Fruit fly (Drosophila melanogaster): ENCODE measurements around the gene PpD3.
A peak's percentile ranks its signal among the peaks of the same experiment; 100 is the strongest.

PpD3 gene

DNA sequence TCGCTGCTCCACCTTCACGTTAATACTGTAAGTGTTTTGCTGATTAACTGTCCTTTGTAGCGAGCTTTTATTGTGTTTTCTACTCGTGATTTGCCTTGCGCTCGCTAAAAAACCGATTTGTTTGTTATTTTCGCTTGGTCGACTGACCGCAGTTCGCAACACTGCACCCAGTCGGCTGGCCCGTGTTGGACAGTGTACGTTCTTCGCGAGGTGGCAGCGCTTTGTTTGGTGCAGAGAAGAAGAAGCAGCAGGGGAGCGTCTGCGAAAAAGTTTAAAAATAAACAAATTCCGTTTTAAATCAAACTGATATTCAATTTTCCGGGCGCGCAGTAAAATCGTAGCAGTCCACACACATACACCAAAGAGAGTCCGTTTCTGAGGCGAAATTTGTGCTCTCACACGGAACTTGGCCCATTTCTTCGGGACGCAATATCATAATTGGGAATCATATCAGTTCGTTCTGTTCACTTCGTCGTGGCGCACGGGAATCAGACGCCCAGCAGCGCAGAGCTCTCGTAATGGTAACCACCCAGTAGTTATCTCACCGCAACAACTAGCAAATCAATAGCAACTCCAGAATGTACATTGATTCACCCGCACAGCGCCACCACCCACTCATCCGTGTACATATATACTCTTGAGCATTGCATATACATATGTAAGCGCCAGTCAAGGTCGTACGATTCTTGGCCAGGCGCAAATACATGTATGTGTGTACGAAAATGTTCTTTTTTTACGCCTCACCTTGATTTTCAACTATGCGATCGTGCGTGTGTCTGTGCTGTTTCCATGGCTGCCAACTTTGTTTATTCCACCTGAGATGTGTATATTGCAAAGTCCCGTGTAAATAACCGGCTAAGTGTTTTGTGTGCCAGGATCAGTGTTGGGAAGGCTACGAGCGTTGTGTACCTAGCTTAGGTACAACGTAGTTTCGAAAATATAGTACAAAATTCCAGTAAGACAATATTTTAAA is 20.2 kb downstream of the PpD3 start, which contains the start of gene Naa80 (continued):
- no peak for TF ChIP-seq CG10565 (GFP tag; optimal IDR thresholded peaks at IDR 0.05)
- TF ChIP-seq gsb (GFP tag; IDR thresholded peaks at IDR 0.05): no peak; the same call in 1 of the 2 replicates
- TF ChIP-seq dysf (GFP tag; IDR thresholded peaks at IDR 0.05): peak; percentile 51; the same call in 1 of the 3 replicates
- TF ChIP-seq CG31388 (GFP tag; optimal IDR thresholded peaks at IDR 0.05): no peak
- TF ChIP-seq CG9727 (GFP tag; optimal IDR thresholded peaks at IDR 0.05): peak; percentile 24
- TF ChIP-seq CG10366 (GFP tag; IDR thresholded peaks at IDR 0.05): peak; percentile 41; the same call in 1 of the 2 replicates
- peak; percentile 58 for TF ChIP-seq bcd (GFP tag; optimal IDR thresholded peaks at IDR 0.05)
- peak; percentile 88 for TF ChIP-seq CG12769 (tag; optimal IDR thresholded peaks at IDR 0.05)
- TF ChIP-seq NC2α (GFP tag; optimal IDR thresholded peaks at IDR 0.05): peak; percentile 57
- peak; percentile 60 for TF ChIP-seq CG9817 (tag; optimal IDR thresholded peaks at IDR 0.05)
- TF ChIP-seq CG8359 (GFP tag; optimal IDR thresholded peaks at IDR 0.05; ENCODE audit: borderline replicate concordance): no peak
- TF ChIP-seq ase (GFP tag; IDR thresholded peaks at IDR 0.05): 0 out of 3 replicates have a peak, but pooled peaks have one; percentile 34
- 0 out of 3 replicates have a peak, but pooled peaks have one; percentile 10 for TF ChIP-seq CG17361 (GFP tag; IDR thresholded peaks at IDR 0.05)
- TF ChIP-seq CG3995 (GFP tag; optimal IDR thresholded peaks at IDR 0.05): peak; percentile 68
- peak; percentile 52 for TF ChIP-seq CG13424 (tag; optimal IDR thresholded peaks at IDR 0.05)
- TF ChIP-seq psq (GFP tag; optimal IDR thresholded peaks at IDR 0.05): no peak
- TF ChIP-seq ash1 (GFP tag; optimal IDR thresholded peaks at IDR 0.05): peak; percentile 25
- peak; percentile 89 for TF ChIP-seq CG12659 (GFP tag; optimal IDR thresholded peaks at IDR 0.05)
- peak; percentile 19 for TF ChIP-seq trh (GFP tag; optimal IDR thresholded peaks at IDR 0.05)
- peak; percentile 24 for TF ChIP-seq CG16815 (GFP tag; optimal IDR thresholded peaks at IDR 0.05)
- TF ChIP-seq CG32532 (GFP tag; IDR thresholded peaks at IDR 0.05): peak; percentile 61; the same call in 1 of the 2 replicates
- TF ChIP-seq eve (GFP tag; optimal IDR thresholded peaks at IDR 0.05): no peak
- no peak for TF ChIP-seq CG7963 (GFP tag; IDR thresholded peaks at IDR 0.05; ENCODE audit: partially characterized antibody)
- no peak for TF ChIP-seq prd (optimal IDR thresholded peaks at IDR 0.05)
- peak; percentile 61; the same call in 2 of the 3 replicates for TF ChIP-seq prd (GFP tag; IDR thresholded peaks at IDR 0.05)
- TF ChIP-seq Mes4 (GFP tag; optimal IDR thresholded peaks at IDR 0.05): peak; percentile 45
- peak; percentile 83 for TF ChIP-seq Dp (GFP tag; optimal IDR thresholded peaks at IDR 0.05)
- no peak for TF ChIP-seq dmrt99B (tag; optimal IDR thresholded peaks at IDR 0.05)
- TF ChIP-seq CG13894 (tag; optimal IDR thresholded peaks at IDR 0.05): peak; percentile 56
- TF ChIP-seq CG1647 (GFP tag; optimal IDR thresholded peaks at IDR 0.05): peak; percentile 73
- TF ChIP-seq pb (GFP tag; optimal IDR thresholded peaks at IDR 0.05): peak; percentile 48
- peak; percentile 37 for TF ChIP-seq CTCF (GFP tag; optimal IDR thresholded peaks at IDR 0.05)
- peak; percentile 13 for TF ChIP-seq CG14965 (GFP tag; optimal IDR thresholded peaks at IDR 0.05; ENCODE audit: borderline replicate concordance)
- TF ChIP-seq Dip2 (GFP tag; IDR thresholded peaks at IDR 0.05): no peak
- TF ChIP-seq Sry-δ (GFP tag; optimal IDR thresholded peaks at IDR 0.05): peak; percentile 54
- peak; percentile 1 for TF ChIP-seq Six4 (GFP tag; optimal IDR thresholded peaks at IDR 0.05)
- peak; percentile 20 for TF ChIP-seq MTF-1 (GFP tag; optimal IDR thresholded peaks at IDR 0.05; ENCODE audit: borderline replicate concordance)
- TF ChIP-seq zfh1 (GFP tag; IDR thresholded peaks at IDR 0.05): peak; percentile 64
- peak; percentile 85 for TF ChIP-seq ci (GFP tag; IDR thresholded peaks at IDR 0.05)
- peak; percentile 86 for TF ChIP-seq sob (GFP tag; IDR thresholded peaks at IDR 0.05)
- TF ChIP-seq vnd (GFP tag; IDR thresholded peaks at IDR 0.05; ENCODE audit: partially characterized antibody): no peak
- peak; percentile 79 for TF ChIP-seq CG11247 (GFP tag; IDR thresholded peaks at IDR 0.05)
- TF ChIP-seq CG1602 (GFP tag; optimal IDR thresholded peaks at IDR 0.05): peak; percentile 21
- TF ChIP-seq Oli (tag; optimal IDR thresholded peaks at IDR 0.05): no peak
- peak; percentile 45 for TF ChIP-seq Atf3 (GFP tag; optimal IDR thresholded peaks at IDR 0.05)
- TF ChIP-seq Drgx (GFP tag; IDR thresholded peaks at IDR 0.05): peak; percentile 11; the same call in 1 of the 2 replicates
- TF ChIP-seq bowl (GFP tag; IDR thresholded peaks at IDR 0.05): no peak
- peak; percentile 40 for TF ChIP-seq CG8290 (GFP tag; optimal IDR thresholded peaks at IDR 0.05)
- peak in 1 of 2 experiments; percentile 90 for TF ChIP-seq CG8290 (tag; optimal IDR thresholded peaks at IDR 0.05)

All from whole organism, embryonic.